Worm (Caenorhabditis elegans): ENCODE data around the gene str-30.

str-30 gene

DNA sequence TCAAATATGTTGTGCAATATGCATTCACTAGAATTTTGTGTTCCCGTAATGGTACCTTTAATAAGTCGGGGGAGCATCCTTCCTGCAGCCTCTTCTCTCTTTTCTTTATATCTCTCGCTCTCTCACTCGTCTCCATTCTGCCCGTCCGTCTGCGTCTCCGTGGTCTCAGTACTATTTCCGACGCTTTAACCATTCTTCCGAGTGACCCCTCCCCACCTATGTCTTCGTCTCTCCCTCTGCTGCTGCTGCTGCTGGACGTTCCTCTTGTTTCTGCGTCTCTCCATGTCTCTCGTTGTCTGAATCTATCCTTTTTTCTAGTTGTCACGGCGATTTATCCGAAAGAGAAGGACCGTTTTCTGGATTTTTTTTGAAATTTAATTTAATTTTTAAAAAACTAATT is 21.0 kb upstream of the str-30 start (continued):
- TF ChIP-seq lin-54 (GFP tag; optimal IDR thresholded peaks at IDR 0.05), result peak; percentile 17
- TF ChIP-seq Y56A3A.18 (GFP tag; IDR thresholded peaks at IDR 0.05), result 0 out of 2 replicates have a peak, but pooled peaks have one; percentile 28

DNA sequence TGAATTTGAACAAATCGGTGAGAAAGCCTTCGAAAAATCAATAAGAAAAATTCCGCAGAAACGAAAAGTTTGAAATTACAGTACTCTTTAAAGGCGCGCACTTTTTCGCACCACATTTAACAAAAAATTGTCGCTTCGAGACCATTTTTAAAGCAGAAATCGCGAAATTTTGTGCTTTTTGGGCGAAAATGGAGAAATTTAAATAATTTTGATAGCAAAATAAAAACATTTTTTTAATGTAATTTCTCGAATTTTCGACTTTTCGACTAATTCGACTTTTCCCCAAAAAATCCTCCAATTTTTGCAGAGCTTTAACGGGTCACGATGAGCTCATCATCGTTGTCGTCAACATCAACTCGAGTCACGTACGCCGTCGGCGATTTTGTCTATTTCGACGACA is 20.2 kb upstream of the str-30 start, which contains the start of gene lin-40:
Gene lin-40 (plus strand): TSS at position 301 of the 400 bp plus-strand sequence.
- no peak for TF ChIP-seq B0019.2 (GFP tag; conservative IDR thresholded peaks at IDR 0.05)
- TF ChIP-seq attf-5 (GFP tag; optimal IDR thresholded peaks at IDR 0.05), result no peak
- TF ChIP-seq fkh-3 (tag; optimal IDR thresholded peaks at IDR 0.05), result no peak
- no peak for TF ChIP-seq tbp1 (GFP tag; optimal IDR thresholded peaks at IDR 0.05)
- TF ChIP-seq dpl-1 (GFP tag; optimal IDR thresholded peaks at IDR 0.05), result no peak
- TF ChIP-seq xnd-1 (tag; optimal IDR thresholded peaks at IDR 0.05), result no peak
- TF ChIP-seq sdz-38 (tag; optimal IDR thresholded peaks at IDR 0.05), result no peak
- TF ChIP-seq nfyb-1 (GFP tag; IDR thresholded peaks at IDR 0.05), result no peak
- TF ChIP-seq rpc-1 (optimal IDR thresholded peaks at IDR 0.05), result no peak
- no peak for TF ChIP-seq rpc-1 (tag; optimal IDR thresholded peaks at IDR 0.05)
- no peak for TF ChIP-seq nhr-120 (GFP tag; IDR thresholded peaks at IDR 0.05)
- TF ChIP-seq zfh-2 (GFP tag; conservative IDR thresholded peaks at IDR 0.05), result no peak
- TF ChIP-seq ztf-18 (tag; optimal IDR thresholded peaks at IDR 0.05), result no peak
- TF ChIP-seq C17E4.6 (GFP tag; IDR thresholded peaks at IDR 0.05), result no peak
- TF ChIP-seq madf-6 (GFP tag; IDR thresholded peaks at IDR 0.05), result no peak
- TF ChIP-seq mel-28 (tag; optimal IDR thresholded peaks at IDR 0.05; ENCODE audit: borderline replicate concordance), result no peak
- TF ChIP-seq pha-4 (tag; optimal IDR thresholded peaks at IDR 0.05), result no peak
- no peak for TF ChIP-seq T26A5.8 (tag; optimal IDR thresholded peaks at IDR 0.05)
- no peak for TF ChIP-seq rec-8 (tag; optimal IDR thresholded peaks at IDR 0.05)

DNA sequence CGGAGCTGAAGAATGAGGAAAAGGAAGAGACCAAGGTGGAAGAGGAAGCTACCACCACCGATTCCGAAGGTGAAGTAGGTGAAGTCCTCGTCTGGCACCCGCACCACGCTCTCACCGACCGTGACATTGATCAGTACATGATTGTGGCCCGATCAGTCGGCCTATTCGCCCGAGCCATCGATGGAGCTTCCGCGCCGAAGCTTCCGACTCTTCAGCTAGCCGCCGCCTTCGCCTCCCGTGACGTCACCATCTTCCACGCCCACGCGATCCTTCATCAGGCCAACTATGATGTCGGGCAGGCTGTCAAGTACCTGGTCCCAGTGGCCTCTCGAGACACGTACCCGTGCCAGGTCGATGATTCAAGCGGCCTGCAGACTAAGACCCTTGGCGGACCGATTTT is 18.7 kb upstream of the str-30 start:
- TF ChIP-seq sea-2 (GFP tag; IDR thresholded peaks at IDR 0.05), result no peak
- TF ChIP-seq lsl-1 (GFP tag; optimal IDR thresholded peaks at IDR 0.05), result no peak
- TF ChIP-seq egrh-3 (GFP tag; IDR thresholded peaks at IDR 0.05), result peak; percentile 64; the same call in 1 of the 2 replicates
- TF ChIP-seq dpl-1 (GFP tag; optimal IDR thresholded peaks at IDR 0.05), result no peak
- TF ChIP-seq ceh-40 (GFP tag; IDR thresholded peaks at IDR 0.05), result no peak
- no peak for TF ChIP-seq hmg-1.2 (GFP tag; IDR thresholded peaks at IDR 0.05)
- TF ChIP-seq lin-40 (tag; optimal IDR thresholded peaks at IDR 0.05), result no peak
- TF ChIP-seq bed-1 (GFP tag; IDR thresholded peaks at IDR 0.05), result no peak
- TF ChIP-seq somi-1 (GFP tag; optimal IDR thresholded peaks at IDR 0.05), result no peak
- TF ChIP-seq mes-4 (tag; optimal IDR thresholded peaks at IDR 0.05), result no peak
- no peak for TF ChIP-seq cebp-1 (GFP tag; IDR thresholded peaks at IDR 0.05)
- no peak for TF ChIP-seq cebp-1 (tag; optimal IDR thresholded peaks at IDR 0.05)
- no peak for TF ChIP-seq T26A5.8 (tag; optimal IDR thresholded peaks at IDR 0.05)
- 0 out of 2 replicates have a peak, but pooled peaks have one; percentile 27 for TF ChIP-seq nfyb-1 (GFP tag; IDR thresholded peaks at IDR 0.05)
- 0 out of 2 replicates have a peak, but pooled peaks have one; percentile 10 for TF ChIP-seq zfh-2 (GFP tag; conservative IDR thresholded peaks at IDR 0.05)
- TF ChIP-seq F37B4.10 (GFP tag; IDR thresholded peaks at IDR 0.05), result no peak
- TF ChIP-seq mcd-1 (GFP tag; IDR thresholded peaks at IDR 0.05), result no peak
- no peak for TF ChIP-seq F33H1.4 (GFP tag; IDR thresholded peaks at IDR 0.05)
- TF ChIP-seq ceh-27 (GFP tag; optimal IDR thresholded peaks at IDR 0.05), result no peak

DNA sequence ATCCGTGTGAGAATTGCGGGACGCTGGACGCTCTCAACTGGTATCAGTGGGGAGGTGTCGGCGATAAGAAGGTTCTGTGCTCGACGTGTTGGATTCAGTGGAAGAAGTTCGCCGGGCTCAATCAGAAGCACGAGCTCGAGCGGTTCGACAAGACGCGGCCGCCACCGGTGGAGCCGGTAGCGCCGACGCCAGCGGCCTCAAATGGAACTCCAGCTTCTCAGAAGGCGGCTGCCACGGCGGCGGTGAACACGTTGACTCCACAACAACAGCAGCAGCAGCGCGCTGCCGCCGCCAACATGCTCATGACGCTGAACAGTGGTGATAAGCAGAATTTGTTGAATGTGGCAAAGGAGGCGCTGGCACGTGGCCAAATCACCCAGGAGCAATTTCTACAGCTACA is 18.0 kb upstream of the str-30 start:
- TF ChIP-seq zim-3 (tag; optimal IDR thresholded peaks at IDR 0.05) (no peak), nhr-80 (tag; optimal IDR thresholded peaks at IDR 0.05) (no peak), ceh-27 (GFP tag; optimal IDR thresholded peaks at IDR 0.05) (no peak), ama-1 (optimal IDR thresholded peaks at IDR 0.05) (no peak), ama-1 (GFP tag; optimal IDR thresholded peaks at IDR 0.05) (no peak), madf-3 (GFP tag; IDR thresholded peaks at IDR 0.05) (no peak), somi-1 (GFP tag; optimal IDR thresholded peaks at IDR 0.05) (no peak), rpc-1 (optimal IDR thresholded peaks at IDR 0.05) (no peak), rpc-1 (tag; optimal IDR thresholded peaks at IDR 0.05) (no peak), ztf-28 (GFP tag; IDR thresholded peaks at IDR 0.05) (no peak), let-526 (GFP tag; IDR thresholded peaks at IDR 0.05) (no peak), akir-1 (GFP tag; optimal IDR thresholded peaks at IDR 0.05) (peak; percentile 6), tbp1 (GFP tag; optimal IDR thresholded peaks at IDR 0.05) (no peak), C06A6.2 (GFP tag; conservative IDR thresholded peaks at IDR 0.05) (no peak), egrh-3 (GFP tag; IDR thresholded peaks at IDR 0.05) (peak; percentile 87; the same call in 1 of the 2 replicates), madf-8 (GFP tag; conservative IDR thresholded peaks at IDR 0.05) (no peak), hlh-26 (GFP tag; conservative IDR thresholded peaks at IDR 0.05) (no peak)
